Worm (Caenorhabditis elegans) whole organism, L3 larva: ENCODE measurements around the gene fbxa-183.

Source experiments
- nhr-28 ChIP-seq: fragments of 150-350 bp; optimal IDR thresholded peaks from 2 replicates; lab custom pipeline; 2014; ENCODE audit warnings: missing biosample characterization, missing genetic modification characterization
- skn-1 ChIP-seq: fragments of 150-350 bp; optimal IDR thresholded peaks from 2 replicates; lab custom pipeline; 2014; ENCODE audit warnings: missing biosample characterization, missing genetic modification characterization
- unc-39 ChIP-seq: sonication (generic microtip); optimal IDR thresholded peaks from 4 replicates; lab custom pipeline; 2017; ENCODE audit warnings: missing biosample characterization, missing genetic modification characterization

DNA sequence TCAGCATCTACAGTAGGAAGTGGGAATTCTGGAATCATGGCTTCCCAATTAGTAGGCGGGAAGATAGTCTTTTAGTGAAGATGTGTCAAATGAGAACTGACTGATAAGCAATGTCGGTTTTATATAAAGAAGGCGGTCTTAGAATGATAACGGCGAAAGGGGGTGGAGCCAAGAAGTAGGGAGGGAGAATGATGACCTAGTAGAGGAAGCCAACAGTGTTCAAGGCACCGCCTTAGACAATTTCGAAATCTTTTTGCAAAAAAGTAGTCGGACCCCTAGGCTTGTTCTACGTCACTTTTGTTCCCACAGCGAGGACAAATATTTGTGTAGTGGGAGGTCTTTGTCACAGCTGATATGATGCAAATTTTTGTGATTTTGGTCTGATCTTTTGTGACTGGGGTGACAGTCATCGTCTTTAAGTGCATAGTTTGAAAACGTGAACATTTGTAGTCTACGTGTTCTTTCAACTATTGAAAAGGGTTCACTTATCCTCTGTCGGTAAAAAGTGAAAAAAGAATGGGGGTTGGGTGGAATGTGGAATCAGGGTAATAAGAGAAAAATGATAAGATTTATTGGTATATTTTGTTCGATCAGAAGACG lies 30.6 kb upstream of the fbxa-183 start, which contains the start of gene ZC250.4:
- TF ChIP-seq unc-39 (tag; lab: Kevin White, UChicago) (no peak), skn-1 (tag; lab: Kevin White, UChicago) (no peak), nhr-28 (tag; lab: Kevin White, UChicago) (no peak)
